Fruit fly (Drosophila melanogaster) whole organism, embryonic: ENCODE results near the gene Lrr47.

Experiments used
- Aef1 ChIP-seq: fragments of 200-800 bp; sonication (Bioruptor generic); IDR thresholded peaks from 3 replicates; pipeline ENCODE4 v1.3.6; 2022; ENCODE audit warnings: missing biosample characterization, missing genetic modification characterization
- Antp ChIP-seq: fragments of 200-800 bp; sonication (Bioruptor generic); optimal IDR thresholded peaks from 3 replicates; lab custom pipeline; 2016; ENCODE audit warnings: missing biosample characterization, missing genetic modification characterization
- C15 ChIP-seq: fragments of 200-800 bp; sonication (Bioruptor generic); IDR thresholded peaks from 3 replicates; pipeline ENCODE4 v1.3.6; 2022; ENCODE audit warnings: missing biosample characterization, missing genetic modification characterization
- CG11456 ChIP-seq: fragments of 200-800 bp; sonication (Bioruptor generic); IDR thresholded peaks from 3 replicates; pipeline ENCODE4 v1.3.6; 2022; ENCODE audit warnings: missing biosample characterization, missing genetic modification characterization
- CG12391 ChIP-seq: fragments of 200-800 bp; sonication (Bioruptor generic); optimal IDR thresholded peaks from 3 replicates; lab custom pipeline; 2018; ENCODE audit warnings: missing biosample characterization, mild to moderate bottlenecking, missing genetic modification characterization, moderate library complexity
- CG12769 ChIP-seq: fragments of 200-800 bp; sonication (Bioruptor generic); optimal IDR thresholded peaks from 2 replicates; lab custom pipeline; 2019; ENCODE audit warnings: missing biosample characterization, mild to moderate bottlenecking, missing genetic modification characterization, moderate library complexity
- CG13296 ChIP-seq: fragments of 200-800 bp; sonication (Bioruptor generic); optimal IDR thresholded peaks from 3 replicates; lab custom pipeline; 2018; ENCODE audit warnings: missing biosample characterization, mild to moderate bottlenecking, missing genetic modification characterization
- CG13624 ChIP-seq: fragments of 200-800 bp; sonication (Bioruptor generic); optimal IDR thresholded peaks from 2 replicates; lab custom pipeline; 2016; ENCODE audit warnings: missing biosample characterization, missing genetic modification characterization
- CG14710 ChIP-seq: fragments of 200-800 bp; sonication (Bioruptor generic); optimal IDR thresholded peaks from 3 replicates; lab custom pipeline; 2019; ENCODE audit warnings: missing biosample characterization, mild to moderate bottlenecking, missing genetic modification characterization, moderate library complexity
- CG15479 ChIP-seq: fragments of 200-800 bp; sonication (Bioruptor generic); optimal IDR thresholded peaks from 3 replicates; lab custom pipeline; 2019; ENCODE audit warnings: missing biosample characterization, mild to moderate bottlenecking, missing genetic modification characterization, moderate library complexity
- CG17568 ChIP-seq: fragments of 200-800 bp; sonication (Bioruptor generic); optimal IDR thresholded peaks from 2 replicates; lab custom pipeline; 2018; ENCODE audit warnings: missing biosample characterization, mild to moderate bottlenecking, missing genetic modification characterization, moderate library complexity
- CG17802 ChIP-seq: fragments of 200-800 bp; sonication (Bioruptor generic); optimal IDR thresholded peaks from 2 replicates; lab custom pipeline; 2018; ENCODE audit warnings: missing biosample characterization, mild to moderate bottlenecking, missing genetic modification characterization, moderate library complexity
- CG2116 ChIP-seq: fragments of 200-800 bp; sonication (Bioruptor generic); optimal IDR thresholded peaks from 3 replicates; lab custom pipeline; 2018; ENCODE audit warnings: missing biosample characterization, mild to moderate bottlenecking, missing genetic modification characterization
- CG2712 ChIP-seq: fragments of 200-800 bp; optimal IDR thresholded peaks from 3 replicates; lab custom pipeline; 2019; ENCODE audit warnings: missing biosample characterization, mild to moderate bottlenecking, missing genetic modification characterization, moderate library complexity
- CG31224 ChIP-seq: fragments of 200-800 bp; sonication (Bioruptor generic); IDR thresholded peaks from 2 replicates; pipeline ENCODE4 v1.3.6; 2022; ENCODE audit warnings: missing biosample characterization, missing genetic modification characterization
- CG31365 ChIP-seq: fragments of 200-800 bp; sonication (Bioruptor generic); optimal IDR thresholded peaks from 2 replicates; lab custom pipeline; 2018; ENCODE audit warnings: missing biosample characterization, mild to moderate bottlenecking, missing genetic modification characterization
- CG31388 ChIP-seq: fragments of 200-800 bp; sonication (Bioruptor generic); optimal IDR thresholded peaks from 2 replicates; lab custom pipeline; 2016; ENCODE audit warnings: missing biosample characterization, missing genetic modification characterization
- CG31441 ChIP-seq: fragments of 200-800 bp; sonication (Bioruptor generic); IDR thresholded peaks from 2 replicates; pipeline ENCODE4 v1.3.6; 2022; ENCODE audit warnings: missing biosample characterization, missing genetic modification characterization
- CG34422 ChIP-seq: fragments of 200-800 bp; sonication (Bioruptor generic); IDR thresholded peaks from 3 replicates; pipeline ENCODE4 v1.3.6; 2022; ENCODE audit warnings: missing biosample characterization, missing genetic modification characterization
- CG4424 ChIP-seq: fragments of 200-800 bp; sonication (Bioruptor generic); optimal IDR thresholded peaks from 3 replicates; lab custom pipeline; 2016; ENCODE audit warnings: missing biosample characterization, missing genetic modification characterization
- CG4617 ChIP-seq: fragments of 200-800 bp; sonication (Bioruptor generic); optimal IDR thresholded peaks from 3 replicates; lab custom pipeline; 2016; ENCODE audit warnings: missing biosample characterization, missing genetic modification characterization, borderline replicate concordance
- CG4730 ChIP-seq: fragments of 200-800 bp; sonication (Bioruptor generic); IDR thresholded peaks from 2 replicates; pipeline ENCODE4 v1.3.6; 2022; ENCODE audit warnings: missing biosample characterization, missing genetic modification characterization
- CG6765 ChIP-seq: fragments of 200-800 bp; sonication (Bioruptor generic); optimal IDR thresholded peaks from 3 replicates; lab custom pipeline; 2017; ENCODE audit warnings: missing biosample characterization, mild to moderate bottlenecking, missing genetic modification characterization
- CG7786 ChIP-seq: fragments of 200-800 bp; sonication (Bioruptor generic); optimal IDR thresholded peaks from 2 replicates; lab custom pipeline; 2016; ENCODE audit warnings: missing biosample characterization, missing genetic modification characterization
- CG9797 ChIP-seq: fragments of 200-800 bp; sonication (Bioruptor generic); optimal IDR thresholded peaks from 3 replicates; lab custom pipeline; 2018; ENCODE audit warnings: missing biosample characterization, mild to moderate bottlenecking, missing genetic modification characterization
- CG9817 ChIP-seq: fragments of 200-800 bp; sonication (Bioruptor generic); optimal IDR thresholded peaks from 2 replicates; lab custom pipeline; 2018; ENCODE audit warnings: missing biosample characterization, mild to moderate bottlenecking, missing genetic modification characterization, moderate library complexity
- CHES-1-like ChIP-seq: fragments of 200-800 bp; sonication (Bioruptor generic); optimal IDR thresholded peaks from 2 replicates; lab custom pipeline; 2016; ENCODE audit warnings: missing biosample characterization, missing genetic modification characterization
- Dek ChIP-seq: fragments of 200-800 bp; sonication (Bioruptor generic); optimal IDR thresholded peaks from 3 replicates; lab custom pipeline; 2019; ENCODE audit warnings: missing biosample characterization, mild to moderate bottlenecking, missing genetic modification characterization, moderate library complexity
- Drgx ChIP-seq: fragments of 200-800 bp; sonication (Bioruptor generic); IDR thresholded peaks from 2 replicates; pipeline ENCODE4 v1.3.6; 2022; ENCODE audit warnings: missing biosample characterization, missing genetic modification characterization
- E2f2 ChIP-seq: fragments of 200-800 bp; sonication (Bioruptor generic); IDR thresholded peaks from 2 replicates; pipeline ENCODE4 v1.3.6; 2022; ENCODE audit warnings: missing biosample characterization, missing genetic modification characterization
- HmgZ ChIP-seq: fragments of 200-800 bp; sonication (Bioruptor generic); optimal IDR thresholded peaks from 2 replicates; lab custom pipeline; 2018; ENCODE audit warnings: missing biosample characterization, mild to moderate bottlenecking, missing genetic modification characterization
- Lpt ChIP-seq: fragments of >200 bp; optimal IDR thresholded peaks from 2 replicates; lab custom pipeline; 2018; ENCODE audit warnings: missing biosample characterization, missing genetic modification characterization
- NK7.1 ChIP-seq: fragments of 200-800 bp; sonication (Bioruptor generic); optimal IDR thresholded peaks from 3 replicates; lab custom pipeline; 2016; ENCODE audit warnings: missing biosample characterization, missing genetic modification characterization
- Optix ChIP-seq: fragments of 200-800 bp; sonication (Bioruptor generic); IDR thresholded peaks from 3 replicates; pipeline ENCODE4 v1.3.6; 2022; ENCODE audit warnings: missing biosample characterization, missing genetic modification characterization
- PHDP ChIP-seq: fragments of 200-800 bp; sonication (Bioruptor generic); optimal IDR thresholded peaks from 3 replicates; lab custom pipeline; 2018; ENCODE audit warnings: missing biosample characterization, mild to moderate bottlenecking, missing genetic modification characterization, moderate library complexity
- bcd ChIP-seq: fragments of 200-800 bp; sonication (Bioruptor generic); optimal IDR thresholded peaks from 2 replicates; lab custom pipeline; 2017; ENCODE audit warnings: missing biosample characterization, mild to moderate bottlenecking, missing genetic modification characterization
- chm ChIP-seq: fragments of 200-800 bp; sonication (Bioruptor generic); IDR thresholded peaks from 2 replicates; pipeline ENCODE4 v1.3.6; 2022; ENCODE audit warnings: missing biosample characterization, missing genetic modification characterization
- crp ChIP-seq, 2 experiments: fragments of 200-800 bp; sonication (Bioruptor generic); optimal IDR thresholded peaks; 2 replicates in 1 of 2; 3 replicates in 1 of 2; lab custom pipeline; 2017; ENCODE audit warnings: missing biosample characterization in 2 of 2, missing genetic modification characterization in 2 of 2, mild to moderate bottlenecking in 1 of 2, moderate library complexity in 1 of 2
- ewg ChIP-seq: fragments of 200-800 bp; sonication (Bioruptor generic); optimal IDR thresholded peaks from 3 replicates; lab custom pipeline; 2017; ENCODE audit warnings: mild to moderate bottlenecking, missing biosample characterization, missing genetic modification reagents, missing genetic modification characterization
- exex ChIP-seq: fragments of 200-800 bp; sonication (Bioruptor generic); optimal IDR thresholded peaks from 4 replicates; lab custom pipeline; 2018; ENCODE audit warnings: missing biosample characterization, mild to moderate bottlenecking, missing genetic modification characterization, moderate library complexity
- gcm ChIP-seq: fragments of 200-800 bp; sonication (Bioruptor generic); optimal IDR thresholded peaks from 2 replicates; lab custom pipeline; 2019; ENCODE audit warnings: missing biosample characterization, mild to moderate bottlenecking, missing genetic modification characterization, moderate library complexity
- grau ChIP-seq: fragments of 200-800 bp; optimal IDR thresholded peaks from 3 replicates; lab custom pipeline; 2019; ENCODE audit warnings: missing biosample characterization, mild to moderate bottlenecking, missing genetic modification characterization, moderate library complexity
- grn ChIP-seq: fragments of 200-800 bp; sonication (Bioruptor generic); optimal IDR thresholded peaks from 3 replicates; lab custom pipeline; 2017; ENCODE audit warnings: missing biosample characterization, missing genetic modification characterization
- jumu ChIP-seq: fragments of 200-800 bp; sonication (Bioruptor generic); optimal IDR thresholded peaks from 3 replicates; lab custom pipeline; 2016; ENCODE audit warnings: missing biosample characterization, missing genetic modification characterization
- lmd ChIP-seq: fragments of 200-800 bp; sonication (Bioruptor generic); IDR thresholded peaks from 2 replicates; pipeline ENCODE4 v1.3.6; 2022; ENCODE audit warnings: missing biosample characterization, missing genetic modification characterization
- org-1 ChIP-seq: fragments of 200-800 bp; sonication (Bioruptor generic); optimal IDR thresholded peaks from 2 replicates; lab custom pipeline; 2017; ENCODE audit warnings: missing biosample characterization, missing genetic modification characterization
- sens ChIP-seq: fragments of 200-800 bp; sonication (Bioruptor generic); peaks from one replicate; lab custom pipeline; 2016; ENCODE audit warnings: missing biosample characterization, missing genetic modification characterization
- sug ChIP-seq: fragments of 200-800 bp; optimal IDR thresholded peaks from 2 replicates; lab custom pipeline; 2019; ENCODE audit warnings: missing biosample characterization, mild to moderate bottlenecking, missing genetic modification characterization, moderate library complexity
- toy ChIP-seq: fragments of 200-800 bp; sonication (Bioruptor generic); IDR thresholded peaks from 2 replicates; pipeline ENCODE4 v1.3.6; 2022; ENCODE audit warnings: missing biosample characterization, missing genetic modification characterization
- tx ChIP-seq: fragments of 200-800 bp; sonication (Bioruptor generic); optimal IDR thresholded peaks from 2 replicates; lab custom pipeline; 2016; ENCODE audit warnings: missing biosample characterization, missing genetic modification characterization
- zen ChIP-seq: fragments of 200-800 bp; sonication (Bioruptor generic); optimal IDR thresholded peaks from 3 replicates; lab custom pipeline; 2018; ENCODE audit warnings: missing biosample characterization, mild to moderate bottlenecking, missing genetic modification characterization, moderate library complexity

Lrr47 gene

dm6 chr2L:10468388-10468787, 48.7 kb upstream of the Lrr47 start (continued):
- peak; percentile 63 for TF ChIP-seq CG12391 (tag; lab: Kevin White, UChicago)
- no peak for TF ChIP-seq CG9797 (GFP tag; lab: Kevin White, UChicago)
- TF ChIP-seq exex = peak; percentile 4
- TF ChIP-seq PHDP = peak; percentile 59
- no peak for TF ChIP-seq Lpt (GFP tag; lab: Kevin White, UChicago)
- peak; percentile 44; the same call in 1 of the 2 replicates for TF ChIP-seq CG31224 (GFP tag; lab: Robert Waterston, UW)
- peak; percentile 64 for TF ChIP-seq CG31441 (GFP tag; lab: Robert Waterston, UW)
- TF ChIP-seq CG13624 = peak; percentile 10
- TF ChIP-seq org-1 (GFP tag; lab: Kevin White, UChicago) = peak; percentile 20
- TF ChIP-seq CG11456 (GFP tag; lab: Robert Waterston, UW) = peak; percentile 81
- TF ChIP-seq CG31388 = no peak
- 0 out of 2 replicates have a peak, but pooled peaks have one; percentile 55 for TF ChIP-seq chm
- TF ChIP-seq CG4730 (GFP tag; lab: Robert Waterston, UW) = peak; percentile 38; the same call in 1 of the 2 replicates
- TF ChIP-seq CG17568 (GFP tag; lab: Kevin White, UChicago) = peak; percentile 34
- TF ChIP-seq grn (GFP tag; lab: Kevin White, UChicago) = no peak
- TF ChIP-seq CG15479 = no peak
- peak; percentile 61 for TF ChIP-seq grau
- TF ChIP-seq CG2116 = no peak
- 0 out of 2 replicates have a peak, but pooled peaks have one; percentile 14 for TF ChIP-seq toy (GFP tag; lab: Robert Waterston, UW)
- peak; percentile 63 for TF ChIP-seq Aef1 (GFP tag; lab: Robert Waterston, UW)
- TF ChIP-seq Optix (GFP tag; lab: Robert Waterston, UW) = 0 out of 3 replicates have a peak, but pooled peaks have one; percentile 46
- TF ChIP-seq CG2712 (tag; lab: Kevin White, UChicago) = peak; percentile 70
- TF ChIP-seq CG4424 = peak; percentile 27
- TF ChIP-seq CG13296 (GFP tag; lab: Kevin White, UChicago) = peak; percentile 52
- no peak for TF ChIP-seq C15 (GFP tag; lab: Robert Waterston, UW)
- TF ChIP-seq HmgZ = peak; percentile 15
- no peak for TF ChIP-seq NK7.1 (GFP tag; lab: Kevin White, UChicago)
- TF ChIP-seq Dek (tag; lab: Kevin White, UChicago) = no peak
- peak; percentile 48 for TF ChIP-seq bcd (GFP tag; lab: Kevin White, UChicago)
- TF ChIP-seq ewg (GFP tag; lab: Kevin White, UChicago) = no peak
- no peak for TF ChIP-seq crp (GFP tag; optimal IDR thresholded peaks at IDR 0.05; lab: Kevin White, UChicago)
- peak; percentile 42 for TF ChIP-seq CG7786 (GFP tag; lab: Kevin White, UChicago)
- peak; percentile 2 for TF ChIP-seq gcm (GFP tag; lab: Kevin White, UChicago)
- TF ChIP-seq zen (tag; lab: Kevin White, UChicago) = no peak
- no peak for TF ChIP-seq CG4617 (GFP tag; lab: Kevin White, UChicago)
- no peak for TF ChIP-seq CHES-1-like (GFP tag; lab: Kevin White, UChicago)
- TF ChIP-seq sens = peak; percentile 63
- peak; percentile 7 for TF ChIP-seq CG14710 (tag; lab: Kevin White, UChicago)
- TF ChIP-seq lmd (GFP tag; lab: Robert Waterston, UW) = peak; percentile 71; the same call in 1 of the 2 replicates
- TF ChIP-seq CG31365 (tag; lab: Kevin White, UChicago) = no peak
- no peak for TF ChIP-seq tx (GFP tag; lab: Kevin White, UChicago)
- peak; percentile 32 for TF ChIP-seq CG6765 (GFP tag; lab: Kevin White, UChicago)
- peak; percentile 64 for TF ChIP-seq CG9817
- TF ChIP-seq CG17802 (tag; lab: Kevin White, UChicago) = peak; percentile 38
- peak; percentile 49 for TF ChIP-seq Antp (GFP tag; lab: Kevin White, UChicago)
- peak; percentile 73; the same call in 2 of the 3 replicates for TF ChIP-seq CG34422 (GFP tag; lab: Robert Waterston, UW)
- TF ChIP-seq jumu (GFP tag; lab: Kevin White, UChicago) = no peak
- TF ChIP-seq CG12769 (tag; lab: Kevin White, UChicago) = peak; percentile 71
- peak; percentile 31; the same call in 1 of the 2 replicates for TF ChIP-seq E2f2
- peak; percentile 26 for TF ChIP-seq sug
- peak; percentile 80 for TF ChIP-seq Drgx
